Fruit fly (Drosophila melanogaster): ENCODE results near the gene Atg4b.

dm6 chr3R:15347822-15348221 is 8.9 kb downstream of the Atg4b start, which contains the start of the genes CG42726 and CG42727:
- TF ChIP-seq CG8478 (optimal IDR thresholded peaks at IDR 0.05) (no peak), CTCF (optimal IDR thresholded peaks at IDR 0.05) (no peak)
